Worm (Caenorhabditis elegans) whole organism, midembryonic: ENCODE measurements around the gene rbm-17.

ENCODE experiments used
- med-1 ChIP-seq: sonication (generic microtip); optimal IDR thresholded peaks from 2 replicates; lab custom pipeline; 2017; ENCODE audit warnings: missing genetic modification characterization, mild to moderate bottlenecking, missing compliant biosample characterization, antibody characterized with exemption, missing genetic modification reagents; ENCODE audit not compliant: insufficient read depth
- ref-1 ChIP-seq: fragments of 200-800 bp; sonication (Bioruptor generic); conservative IDR thresholded peaks from 2 replicates; pipeline ENCODE4 v1.3.6; 2022; ENCODE audit warnings: missing genetic modification reagents, missing genetic modification characterization, missing compliant biosample characterization
- tab-1 ChIP-seq: fragments of 200-800 bp; sonication (Bioruptor generic); IDR thresholded peaks from 2 replicates; pipeline ENCODE4 v1.3.6; 2022; ENCODE audit warnings: missing genetic modification characterization, missing compliant biosample characterization

- TF ChIP-seq ref-1 (no peak), med-1 (GFP tag; lab: Kevin White, UChicago) (peak; percentile 56), tab-1 (GFP tag; lab: Robert Waterston, UW) (0 out of 2 replicates have a peak, but pooled peaks have one; percentile 36)
These were observed 33.2 kb upstream of the rbm-17 start, which contains the start of the genes ragc-1 and Y24F12A.1 for ce11 chrIV:11604909-11605308.
